Worm (Caenorhabditis elegans) whole organism, early embryonic: ENCODE results near the gene athp-2.

ENCODE experiments used
- aly-1 ChIP-seq: sonication (generic microtip); optimal IDR thresholded peaks from 2 replicates; lab custom pipeline; 2016; ENCODE audit warnings: missing genetic modification characterization, missing compliant biosample characterization
- ama-1 ChIP-seq: fragments of 150-350 bp; optimal IDR thresholded peaks from 2 replicates; lab custom pipeline; 2014
- ceh-36 ChIP-seq: sonication (generic microtip); optimal IDR thresholded peaks from 2 replicates; lab custom pipeline; 2016; ENCODE audit warnings: missing genetic modification characterization, inconsistent platforms, missing compliant biosample characterization
- ets-7 ChIP-seq: sonication (generic microtip); optimal IDR thresholded peaks from 2 replicates; lab custom pipeline; 2016; ENCODE audit warnings: missing genotype, missing genetic modification characterization, missing compliant biosample characterization
- flt-1 ChIP-seq: fragments of 200-800 bp; sonication (Bioruptor generic); IDR thresholded peaks from 2 replicates; pipeline ENCODE4 v1.3.6; 2022; ENCODE audit warnings: missing genetic modification characterization, missing compliant biosample characterization
- hmg-4 ChIP-seq: fragments of 200-800 bp; sonication (Bioruptor generic); optimal IDR thresholded peaks from 2 replicates; lab custom pipeline; 2018; ENCODE audit warnings: mild to moderate bottlenecking, missing genetic modification characterization, missing compliant biosample characterization
- scrt-1 ChIP-seq: fragments of 200-800 bp; sonication (Bioruptor generic); IDR thresholded peaks from 2 replicates; pipeline ENCODE4 v1.3.6; 2022; ENCODE audit warnings: missing genetic modification characterization, missing compliant biosample characterization
- tbx-11 ChIP-seq: fragments of 200-800 bp; sonication (Bioruptor generic); IDR thresholded peaks from 2 replicates; pipeline ENCODE4 v1.3.6; 2022; ENCODE audit warnings: missing genetic modification characterization, missing compliant biosample characterization

ce11 chrII:4306921-4307630, 32.9 kb upstream of the athp-2 start, which contains the start of gene Y52E8A.3:
- TF ChIP-seq ets-7 (tag; lab: Kevin White, UChicago), result no peak
- TF ChIP-seq tbx-11 (GFP tag; lab: Robert Waterston, UW), result no peak
- TF ChIP-seq hmg-4, result no peak
- TF ChIP-seq scrt-1 (GFP tag; lab: Robert Waterston, UW), result no peak
- no peak for TF ChIP-seq flt-1 (GFP tag; lab: Robert Waterston, UW)
- TF ChIP-seq aly-1 (tag; lab: Kevin White, UChicago), result no peak
- no peak for TF ChIP-seq ceh-36
- no peak for TF ChIP-seq ama-1 (lab: Kevin White, UChicago)
